Fruit fly (Drosophila melanogaster) whole organism, embryonic: ENCODE data around the gene Plc21C.
A peak's percentile ranks its signal among the peaks of the same experiment; 100 is the strongest.

Experiments
- Abd-B ChIP-seq: fragments of 200-800 bp; sonication (Bioruptor generic); optimal IDR thresholded peaks from 2 replicates; lab custom pipeline; 2018; ENCODE audit warnings: missing biosample characterization, mild to moderate bottlenecking, missing genetic modification characterization, moderate library complexity
- Bdp1 ChIP-seq: fragments of 200-800 bp; sonication (Bioruptor generic); optimal IDR thresholded peaks from 3 replicates; lab custom pipeline; 2016; ENCODE audit warnings: missing biosample characterization, missing genetic modification characterization
- BtbVII ChIP-seq: fragments of 200-800 bp; sonication (Bioruptor generic); optimal IDR thresholded peaks from 3 replicates; lab custom pipeline; 2017; ENCODE audit warnings: missing biosample characterization, mild to moderate bottlenecking, missing genetic modification characterization
- CG1024 ChIP-seq: fragments of 200-800 bp; sonication (Bioruptor generic); IDR thresholded peaks from 2 replicates; pipeline ENCODE4 v1.3.6; 2022; ENCODE audit warnings: missing biosample characterization, missing genetic modification characterization
- CG11456 ChIP-seq: fragments of 200-800 bp; sonication (Bioruptor generic); IDR thresholded peaks from 3 replicates; pipeline ENCODE4 v1.3.6; 2022; ENCODE audit warnings: missing biosample characterization, missing genetic modification characterization
- CG11696 ChIP-seq: fragments of 200-800 bp; sonication (Bioruptor generic); IDR thresholded peaks from 2 replicates; pipeline ENCODE4 v1.3.6; 2022; ENCODE audit warnings: missing biosample characterization, missing genetic modification characterization
- CG11723 ChIP-seq: fragments of 200-800 bp; sonication (Bioruptor generic); optimal IDR thresholded peaks from 2 replicates; lab custom pipeline; 2017; ENCODE audit warnings: missing biosample characterization, mild to moderate bottlenecking, missing genetic modification characterization
- CG12299 ChIP-seq: fragments of 200-800 bp; sonication (Bioruptor generic); optimal IDR thresholded peaks from 2 replicates; lab custom pipeline; 2018; ENCODE audit warnings: missing biosample characterization, mild to moderate bottlenecking, missing genetic modification characterization
- CG12942 ChIP-seq: fragments of 200-800 bp; sonication (Bioruptor generic); optimal IDR thresholded peaks from 3 replicates; lab custom pipeline; 2016; ENCODE audit warnings: missing biosample characterization, missing genetic modification characterization
- CG14860 ChIP-seq: fragments of 200-800 bp; sonication (Bioruptor generic); IDR thresholded peaks from 3 replicates; pipeline ENCODE4 v1.3.6; 2022; ENCODE audit warnings: missing biosample characterization, missing genetic modification characterization; ENCODE audit not compliant: partially characterized antibody
- CG15479 ChIP-seq: fragments of 200-800 bp; sonication (Bioruptor generic); optimal IDR thresholded peaks from 3 replicates; lab custom pipeline; 2019; ENCODE audit warnings: missing biosample characterization, mild to moderate bottlenecking, missing genetic modification characterization, moderate library complexity
- CG17802 ChIP-seq: fragments of 200-800 bp; sonication (Bioruptor generic); optimal IDR thresholded peaks from 2 replicates; lab custom pipeline; 2018; ENCODE audit warnings: missing biosample characterization, mild to moderate bottlenecking, missing genetic modification characterization, moderate library complexity
- CG1832 ChIP-seq: fragments of 200-800 bp; sonication (Bioruptor generic); optimal IDR thresholded peaks from 2 replicates; lab custom pipeline; 2017; ENCODE audit warnings: missing biosample characterization, mild to moderate bottlenecking, missing genetic modification characterization, inconsistent platforms
- CG18599 ChIP-seq: fragments of 200-800 bp; sonication (Bioruptor generic); optimal IDR thresholded peaks from 3 replicates; lab custom pipeline; 2017; ENCODE audit warnings: missing biosample characterization, missing genetic modification characterization, mild to moderate bottlenecking, moderate library complexity, missing genetic modification reagents
- CG34376 ChIP-seq: fragments of 200-800 bp; sonication (Bioruptor generic); optimal IDR thresholded peaks from 2 replicates; lab custom pipeline; 2018; ENCODE audit warnings: missing biosample characterization, mild to moderate bottlenecking, missing genetic modification characterization
- CG3847 ChIP-seq: fragments of 200-800 bp; sonication (Bioruptor generic); IDR thresholded peaks from 2 replicates; pipeline ENCODE4 v1.3.6; 2022; ENCODE audit warnings: missing biosample characterization, missing genetic modification characterization
- CG6654 ChIP-seq: fragments of 200-800 bp; sonication (Bioruptor generic); optimal IDR thresholded peaks from 2 replicates; lab custom pipeline; 2017; ENCODE audit warnings: missing biosample characterization, mild to moderate bottlenecking, missing genetic modification characterization
- CG8388 ChIP-seq: fragments of 200-800 bp; sonication (Bioruptor generic); optimal IDR thresholded peaks from 2 replicates; lab custom pipeline; 2019; ENCODE audit warnings: missing biosample characterization, mild to moderate bottlenecking, missing genetic modification characterization, moderate library complexity
- CG8765 ChIP-seq: fragments of 200-800 bp; sonication (Bioruptor generic); IDR thresholded peaks from 2 replicates; pipeline ENCODE4 v1.3.6; 2022; ENCODE audit warnings: missing biosample characterization, missing genetic modification characterization
- CG9876 ChIP-seq: fragments of 200-800 bp; sonication (Bioruptor generic); optimal IDR thresholded peaks from 2 replicates; lab custom pipeline; 2016; ENCODE audit warnings: missing biosample characterization, missing genetic modification characterization
- CG9932 ChIP-seq: fragments of 200-800 bp; sonication (Bioruptor generic); IDR thresholded peaks from 2 replicates; pipeline ENCODE4 v1.3.6; 2022; ENCODE audit warnings: missing biosample characterization, missing genetic modification characterization
- Doc3 ChIP-seq: fragments of 200-800 bp; sonication (Bioruptor generic); IDR thresholded peaks from 3 replicates; pipeline ENCODE4 v1.3.6; 2022; ENCODE audit warnings: missing biosample characterization, missing genetic modification characterization; ENCODE audit not compliant: partially characterized antibody
- GATAe ChIP-seq: fragments of 200-800 bp; sonication (Bioruptor generic); conservative IDR thresholded peaks from 2 replicates; pipeline ENCODE4 v1.3.6; 2022; ENCODE audit warnings: missing biosample characterization, missing genetic modification characterization
- Gug ChIP-seq: fragments of 200-800 bp; sonication (Bioruptor generic); IDR thresholded peaks from 4 replicates; pipeline ENCODE4 v1.3.6; 2022; ENCODE audit warnings: missing biosample characterization, missing genetic modification characterization
- HLH4C ChIP-seq: fragments of 200-800 bp; sonication (Bioruptor generic); IDR thresholded peaks from 3 replicates; pipeline ENCODE4 v1.3.6; 2022; ENCODE audit warnings: missing biosample characterization, missing genetic modification characterization; ENCODE audit not compliant: partially characterized antibody
- HmgD ChIP-seq: fragments of 200-800 bp; sonication (Bioruptor generic); optimal IDR thresholded peaks from 3 replicates; lab custom pipeline; 2016; ENCODE audit warnings: missing biosample characterization, missing genetic modification characterization
- Med ChIP-seq: fragments of 200-800 bp; sonication (Bioruptor generic); peaks from one replicate; lab custom pipeline; 2016; ENCODE audit warnings: missing biosample characterization, missing genetic modification characterization, mild to moderate bottlenecking, inconsistent platforms, moderate library complexity
- Nf-YC ChIP-seq: fragments of 200-800 bp; optimal IDR thresholded peaks from 3 replicates; lab custom pipeline; 2019; ENCODE audit warnings: missing biosample characterization, mild to moderate bottlenecking, missing genetic modification characterization, moderate library complexity
- Pdp1 ChIP-seq, 2 experiments: fragments of 200-800 bp; sonication (Bioruptor generic); optimal IDR thresholded peaks; 3 replicates each; lab custom pipeline; 2016; ENCODE audit warnings: missing biosample characterization in 2 of 2, missing genetic modification characterization in 2 of 2, mild to moderate bottlenecking in 1 of 2, moderate library complexity in 1 of 2
- ab ChIP-seq: fragments of 200-800 bp; sonication (Bioruptor generic); optimal IDR thresholded peaks from 2 replicates; lab custom pipeline; 2016; ENCODE audit warnings: missing biosample characterization, missing genetic modification characterization
- ac ChIP-seq: fragments of 200-800 bp; sonication (Bioruptor generic); optimal IDR thresholded peaks from 3 replicates; lab custom pipeline; 2017; ENCODE audit warnings: missing biosample characterization, mild to moderate bottlenecking, missing genetic modification characterization
- bab2 ChIP-seq: fragments of 200-800 bp; sonication (Bioruptor generic); optimal IDR thresholded peaks from 2 replicates; lab custom pipeline; 2016; ENCODE audit warnings: missing biosample characterization, missing genetic modification characterization
- chinmo ChIP-seq: fragments of 200-800 bp; sonication (Bioruptor generic); IDR thresholded peaks from 4 replicates; pipeline ENCODE4 v1.3.6; 2022; ENCODE audit warnings: missing biosample characterization, missing genetic modification characterization; ENCODE audit not compliant: partially characterized antibody
- ci ChIP-seq: fragments of 200-800 bp; sonication (Bioruptor generic); IDR thresholded peaks from 3 replicates; pipeline ENCODE4 v1.3.6; 2022; ENCODE audit warnings: missing biosample characterization, missing genetic modification characterization
- exex ChIP-seq: fragments of 200-800 bp; sonication (Bioruptor generic); optimal IDR thresholded peaks from 4 replicates; lab custom pipeline; 2018; ENCODE audit warnings: missing biosample characterization, mild to moderate bottlenecking, missing genetic modification characterization, moderate library complexity
- fd96Cb ChIP-seq: fragments of 200-800 bp; sonication (Bioruptor generic); optimal IDR thresholded peaks from 2 replicates; lab custom pipeline; 2018; ENCODE audit warnings: missing biosample characterization, mild to moderate bottlenecking, missing genetic modification characterization, moderate library complexity
- grn ChIP-seq: fragments of 200-800 bp; sonication (Bioruptor generic); optimal IDR thresholded peaks from 3 replicates; lab custom pipeline; 2017; ENCODE audit warnings: missing biosample characterization, missing genetic modification characterization
- hkb ChIP-seq, 2 experiments: fragments of 200-800 bp in 1 of 2; fragments of >200 bp in 1 of 2; sonication (Bioruptor generic) in 1 of 2; IDR thresholded peaks in 1 of 2; optimal IDR thresholded peaks in 1 of 2; 2 replicates each; pipeline versions ENCODE4 v1.3.6 to Lab custom; 2017 to 2022; ENCODE audit warnings: missing biosample characterization in 1 of 2, missing genetic modification characterization in 1 of 2
- lab ChIP-seq: fragments of 200-800 bp; sonication (Bioruptor generic); optimal IDR thresholded peaks from 3 replicates; lab custom pipeline; 2017; ENCODE audit warnings: missing biosample characterization, missing genetic modification characterization, mild to moderate bottlenecking, moderate library complexity, missing genetic modification reagents
- rib ChIP-seq: fragments of 200-800 bp; sonication (Bioruptor generic); IDR thresholded peaks from 2 replicates; pipeline ENCODE4 v1.3.6; 2022; ENCODE audit warnings: missing biosample characterization, missing genetic modification characterization
- sima ChIP-seq: fragments of 200-800 bp; sonication (Bioruptor generic); optimal IDR thresholded peaks from 2 replicates; lab custom pipeline; 2016; ENCODE audit warnings: missing biosample characterization, missing genetic modification characterization
- slbo ChIP-seq: fragments of 200-800 bp; sonication (Bioruptor generic); IDR thresholded peaks from 2 replicates; pipeline ENCODE4 v1.3.6; 2022; ENCODE audit warnings: missing biosample characterization, missing genetic modification characterization
- sug ChIP-seq: fragments of 200-800 bp; optimal IDR thresholded peaks from 2 replicates; lab custom pipeline; 2019; ENCODE audit warnings: missing biosample characterization, mild to moderate bottlenecking, missing genetic modification characterization, moderate library complexity
- zen ChIP-seq: fragments of 200-800 bp; sonication (Bioruptor generic); optimal IDR thresholded peaks from 3 replicates; lab custom pipeline; 2018; ENCODE audit warnings: missing biosample characterization, mild to moderate bottlenecking, missing genetic modification characterization, moderate library complexity

Plc21C gene

dm6 chr2L:299038-299437, 6.7 kb upstream of the Plc21C start:
- TF ChIP-seq Med (peak; percentile 52), Doc3 (GFP tag; lab: Robert Waterston, UW) (no peak)
- TF ChIP-seq, all 482 proteins: peak for 1

dm6 chr2L:300006-300405, 5.7 kb upstream of the Plc21C start:
- TF ChIP-seq exex (tag; lab: Kevin White, UChicago) (peak; percentile 5), Pdp1 (GFP tag; optimal IDR thresholded peaks at IDR 0.05; lab: Kevin White, UChicago) (peak in 1 of 2 experiments; percentile 20), Med (peak; percentile 60), lab (peak; percentile 69), CG12299 (tag; lab: Kevin White, UChicago) (no peak)

- TF ChIP-seq GATAe = peak; percentile 32; the same call in 1 of the 2 replicates
- TF ChIP-seq slbo = peak; percentile 18; the same call in 1 of the 2 replicates
- no peak for TF ChIP-seq ac (GFP tag; lab: Kevin White, UChicago)
- TF ChIP-seq CG9876 = no peak
- no peak for TF ChIP-seq Gug (GFP tag; lab: Robert Waterston, UW)
- no peak for TF ChIP-seq CG12942 (GFP tag; lab: Kevin White, UChicago)
- TF ChIP-seq hkb (optimal IDR thresholded peaks at IDR 0.05; lab: Kevin White, UChicago) = no peak
- no peak for TF ChIP-seq hkb (GFP tag; IDR thresholded peaks at IDR 0.05; lab: Robert Waterston, UW)
- no peak for TF ChIP-seq ab
- TF ChIP-seq CG18599 = no peak
- no peak for TF ChIP-seq CG11723 (GFP tag; lab: Kevin White, UChicago)
- TF ChIP-seq CG3847 (GFP tag; lab: Robert Waterston, UW) = 0 out of 2 replicates have a peak, but pooled peaks have one; percentile 9
- peak; percentile 83 for TF ChIP-seq rib
- no peak for TF ChIP-seq Bdp1 (GFP tag; lab: Kevin White, UChicago)
- 0 out of 4 replicates have a peak, but pooled peaks have one; percentile 35 for TF ChIP-seq chinmo
- TF ChIP-seq sima (GFP tag; lab: Kevin White, UChicago) = no peak
- TF ChIP-seq CG17802 (tag; lab: Kevin White, UChicago) = no peak
- peak; percentile 93 for TF ChIP-seq grn (GFP tag; lab: Kevin White, UChicago)
- TF ChIP-seq CG15479 = no peak
- TF ChIP-seq bab2 (GFP tag; lab: Kevin White, UChicago) = no peak
- TF ChIP-seq CG14860 (GFP tag; lab: Robert Waterston, UW) = no peak
- TF ChIP-seq CG1832 = no peak
- no peak for TF ChIP-seq CG9932 (GFP tag; lab: Robert Waterston, UW)
- TF ChIP-seq HLH4C (GFP tag; lab: Robert Waterston, UW) = no peak
- no peak for TF ChIP-seq Abd-B (GFP tag; lab: Kevin White, UChicago)
- TF ChIP-seq CG11696 = peak; percentile 66
- no peak for TF ChIP-seq CG1024 (GFP tag; lab: Robert Waterston, UW)
- no peak for TF ChIP-seq zen
- no peak for TF ChIP-seq fd96Cb (tag; lab: Kevin White, UChicago)
- peak; percentile 91 for TF ChIP-seq CG34376 (GFP tag; lab: Kevin White, UChicago)
- TF ChIP-seq CG6654 (GFP tag; lab: Kevin White, UChicago) = no peak
- no peak for TF ChIP-seq HmgD (GFP tag; lab: Kevin White, UChicago)
- TF ChIP-seq CG11456 (GFP tag; lab: Robert Waterston, UW) = no peak
- no peak for TF ChIP-seq CG8765 (GFP tag; lab: Robert Waterston, UW)
- TF ChIP-seq ci (GFP tag; lab: Robert Waterston, UW) = 0 out of 3 replicates have a peak, but pooled peaks have one; percentile 24
- TF ChIP-seq sug (tag; lab: Kevin White, UChicago) = peak; percentile 77
- TF ChIP-seq Nf-YC (tag; lab: Kevin White, UChicago) = no peak
- peak; percentile 9 for TF ChIP-seq BtbVII (GFP tag; lab: Kevin White, UChicago)
- peak; percentile 71 for TF ChIP-seq Med
- TF ChIP-seq CG8388 (GFP tag; lab: Kevin White, UChicago) = no peak
These were observed 4.6 kb upstream of the Plc21C start for dm6 chr2L:300877-301706.
